Worm (Caenorhabditis elegans) whole organism, L4 larva: ENCODE data around the gene tbb-6.

Experiments
- F10B5.3 ChIP-seq: sonication (generic microtip); optimal IDR thresholded peaks from 2 replicates; lab custom pipeline; 2016; ENCODE audit warnings: mild to moderate bottlenecking, missing genetic modification characterization, missing compliant biosample characterization
- F44E2.7 ChIP-seq: fragments of 200-800 bp; sonication (Bioruptor generic); IDR thresholded peaks from 2 replicates; pipeline ENCODE4 v2.1.2; 2022; ENCODE audit warnings: missing genetic modification characterization, missing compliant biosample characterization
- Y105C5A.15 ChIP-seq: fragments of 200-800 bp; sonication (Bioruptor generic); IDR thresholded peaks from 2 replicates; pipeline ENCODE4 v1.3.6; 2022; ENCODE audit warnings: missing genetic modification characterization, missing compliant biosample characterization
- ZK337.2 ChIP-seq: fragments of 200-800 bp; sonication (Bioruptor generic); IDR thresholded peaks from 2 replicates; pipeline ENCODE4 v1.3.6; 2022; ENCODE audit warnings: missing genetic modification reagents, missing genetic modification characterization, missing compliant biosample characterization
- ZK546.5 ChIP-seq, 2 experiments: sonication (generic microtip); optimal IDR thresholded peaks; 2 replicates each; lab custom pipeline; 2017; ENCODE audit warnings: missing biosample characterization in 2 of 2, missing genetic modification characterization in 2 of 2
- aha-1 ChIP-seq: fragments of 150-350 bp; peaks from one replicate; lab custom pipeline; 2014; ENCODE audit warnings: missing biosample characterization, missing genetic modification characterization
- ama-1 ChIP-seq: fragments of 150-350 bp; optimal IDR thresholded peaks from 2 replicates; lab custom pipeline; 2014; ENCODE audit warnings: inconsistent platforms, mixed read lengths
- arid-1 ChIP-seq: fragments of 200-800 bp; sonication (Bioruptor generic); conservative IDR thresholded peaks from 2 replicates; pipeline ENCODE4 v1.3.6; 2022; ENCODE audit warnings: missing genetic modification reagents, missing genetic modification characterization, missing compliant biosample characterization
- attf-4 ChIP-seq: sonication (generic microtip); optimal IDR thresholded peaks from 3 replicates; lab custom pipeline; 2017; ENCODE audit warnings: missing biosample characterization, missing genetic modification characterization
- ceh-32 ChIP-seq: sonication (generic microtip); optimal IDR thresholded peaks from 2 replicates; lab custom pipeline; 2016; ENCODE audit warnings: mild to moderate bottlenecking, missing genetic modification characterization, missing compliant biosample characterization; ENCODE audit not compliant: poor library complexity
- ceh-44 ChIP-seq: fragments of 200-800 bp; sonication (Bioruptor generic); IDR thresholded peaks from 2 replicates; pipeline ENCODE4 v1.3.6; 2022; ENCODE audit warnings: missing genetic modification reagents, missing genetic modification characterization, missing compliant biosample characterization
- dmd-8 ChIP-seq: fragments of 200-800 bp; sonication (Bioruptor generic); IDR thresholded peaks from 2 replicates; pipeline ENCODE4 v1.3.6; 2022; ENCODE audit warnings: missing genetic modification characterization, missing compliant biosample characterization
- dpl-1 ChIP-seq: fragments of 150-350 bp; optimal IDR thresholded peaks from 2 replicates; lab custom pipeline; 2014; ENCODE audit warnings: missing biosample characterization, missing genetic modification reagents, missing genetic modification characterization
- duxl-1 ChIP-seq: sonication (generic microtip); optimal IDR thresholded peaks from 2 replicates; lab custom pipeline; 2016; ENCODE audit warnings: mild to moderate bottlenecking, missing genetic modification characterization, moderate library complexity, missing compliant biosample characterization; ENCODE audit not compliant: poor library complexity
- dve-1 ChIP-seq: sonication (generic microtip); optimal IDR thresholded peaks from 2 replicates; lab custom pipeline; 2017; ENCODE audit warnings: antibody characterized with exemption, mild to moderate bottlenecking, missing genetic modification characterization, missing compliant biosample characterization; ENCODE audit not compliant: insufficient read depth
- egl-27 ChIP-seq: sonication (generic microtip); optimal IDR thresholded peaks from 3 replicates; lab custom pipeline; 2017; ENCODE audit warnings: missing biosample characterization, missing genetic modification reagents, missing genetic modification characterization
- egl-43 ChIP-seq: fragments of 200-800 bp; sonication (Bioruptor generic); IDR thresholded peaks from 2 replicates; pipeline ENCODE4 v1.3.6; 2022; ENCODE audit warnings: missing genetic modification reagents, missing genetic modification characterization, missing compliant biosample characterization
- fkh-10 ChIP-seq: fragments of 150-350 bp; optimal IDR thresholded peaks from 2 replicates; lab custom pipeline; 2014; ENCODE audit warnings: missing biosample characterization, missing genetic modification reagents, missing genetic modification characterization
- fos-1 ChIP-seq: fragments of 150-350 bp; optimal IDR thresholded peaks from 2 replicates; lab custom pipeline; 2014; ENCODE audit warnings: missing biosample characterization, missing genetic modification characterization
- gei-8 ChIP-seq: fragments of 200-800 bp; sonication (Bioruptor generic); optimal IDR thresholded peaks from 2 replicates; lab custom pipeline; 2018; ENCODE audit warnings: mild to moderate bottlenecking, missing genetic modification characterization, missing compliant biosample characterization
- hlh-30 ChIP-seq: sonication (generic microtip); optimal IDR thresholded peaks from 2 replicates; lab custom pipeline; 2017; ENCODE audit warnings: antibody characterized with exemption, mild to moderate bottlenecking, missing genetic modification characterization, missing compliant biosample characterization; ENCODE audit not compliant: insufficient read depth
- jun-1 ChIP-seq: fragments of 150-350 bp; optimal IDR thresholded peaks from 2 replicates; lab custom pipeline; 2014; ENCODE audit warnings: missing biosample characterization, missing genetic modification reagents, missing genetic modification characterization
- lin-38 ChIP-seq: fragments of 200-800 bp; sonication (Bioruptor generic); IDR thresholded peaks from 2 replicates; pipeline ENCODE4 v1.3.6; 2022; ENCODE audit warnings: missing genetic modification reagents, missing genetic modification characterization, missing compliant biosample characterization
- lsy-2 ChIP-seq, 2 experiments: fragments of 150-350 bp in 1 of 2; sonication (generic microtip) in 1 of 2; optimal IDR thresholded peaks; 2 replicates each; lab custom pipeline; 2014 to 2017; ENCODE audit warnings: missing biosample characterization in 2 of 2, missing genetic modification characterization in 2 of 2
- mdt-29 ChIP-seq: fragments of 200-800 bp; sonication (Bioruptor generic); IDR thresholded peaks from 2 replicates; pipeline ENCODE4 v1.3.6; 2022; ENCODE audit warnings: missing genetic modification reagents, missing genetic modification characterization, missing compliant biosample characterization
- mep-1 ChIP-seq: fragments of 150-350 bp; sonication (generic microtip); optimal IDR thresholded peaks from 3 replicates; lab custom pipeline; 2014; ENCODE audit warnings: missing biosample characterization, missing genetic modification characterization
- mes-2 ChIP-seq: sonication (generic microtip); optimal IDR thresholded peaks from 2 replicates; lab custom pipeline; 2016; ENCODE audit warnings: missing genotype, mild to moderate bottlenecking, missing genetic modification characterization, missing compliant biosample characterization; ENCODE audit not compliant: poor library complexity, severe bottlenecking
- mxl-3 ChIP-seq: fragments of 200-800 bp; sonication (Bioruptor generic); optimal IDR thresholded peaks from 2 replicates; lab custom pipeline; 2018; ENCODE audit warnings: mild to moderate bottlenecking, missing genetic modification characterization, missing compliant biosample characterization
- nhr-102 ChIP-seq: sonication (generic microtip); optimal IDR thresholded peaks from 2 replicates; lab custom pipeline; 2016; ENCODE audit warnings: mild to moderate bottlenecking, missing genetic modification characterization, moderate library complexity, missing compliant biosample characterization
- nhr-111 ChIP-seq: fragments of 200-800 bp; sonication (Bioruptor generic); optimal IDR thresholded peaks from 2 replicates; lab custom pipeline; 2018; ENCODE audit warnings: mild to moderate bottlenecking, missing genetic modification characterization, missing compliant biosample characterization
- nhr-28 ChIP-seq: fragments of 150-350 bp; optimal IDR thresholded peaks from 2 replicates; lab custom pipeline; 2014; ENCODE audit warnings: missing biosample characterization, missing genetic modification characterization
- rbr-2 ChIP-seq: sonication (generic microtip); optimal IDR thresholded peaks from 2 replicates; lab custom pipeline; 2016; ENCODE audit warnings: missing genotype, missing genetic modification characterization, missing compliant biosample characterization
- spr-1 ChIP-seq: sonication (generic microtip); optimal IDR thresholded peaks from 2 replicates; lab custom pipeline; 2016; ENCODE audit warnings: mild to moderate bottlenecking, missing genetic modification characterization, missing compliant biosample characterization
- tag-97 ChIP-seq: fragments of 200-800 bp; sonication (Bioruptor generic); IDR thresholded peaks from 2 replicates; pipeline ENCODE4 v1.3.6; 2022; ENCODE audit warnings: missing genetic modification characterization, missing compliant biosample characterization
- unc-62 ChIP-seq, 3 experiments: fragments of 150-350 bp in 1 of 3; sonication (generic microtip); optimal IDR thresholded peaks in 2 of 3; peaks in 1 of 3; 1 replicate in 1 of 3; 2 replicates in 2 of 3; lab custom pipeline; 2014 to 2017; ENCODE audit warnings: missing biosample characterization in 3 of 3, missing genetic modification characterization in 3 of 3, missing genetic modification reagents in 3 of 3, missing genotype in 1 of 3
- zag-1 ChIP-seq: fragments of 150-350 bp; optimal IDR thresholded peaks from 2 replicates; lab custom pipeline; 2014; ENCODE audit warnings: missing biosample characterization, missing genetic modification characterization
- zfp-2 ChIP-seq: sonication (generic microtip); optimal IDR thresholded peaks from 2 replicates; lab custom pipeline; 2016; ENCODE audit warnings: mild to moderate bottlenecking, missing genetic modification characterization, missing compliant biosample characterization
- zfp-3 ChIP-seq: fragments of 200-800 bp; sonication (Bioruptor generic); conservative IDR thresholded peaks from 2 replicates; pipeline ENCODE4 v1.3.6; 2022; ENCODE audit warnings: missing genetic modification reagents, missing genetic modification characterization, missing compliant biosample characterization
- zip-11 ChIP-seq: fragments of 200-800 bp; sonication (Bioruptor generic); IDR thresholded peaks from 2 replicates; pipeline ENCODE4 v1.3.6; 2022; ENCODE audit warnings: missing genetic modification characterization, missing compliant biosample characterization

Gene tbb-6

DNA sequence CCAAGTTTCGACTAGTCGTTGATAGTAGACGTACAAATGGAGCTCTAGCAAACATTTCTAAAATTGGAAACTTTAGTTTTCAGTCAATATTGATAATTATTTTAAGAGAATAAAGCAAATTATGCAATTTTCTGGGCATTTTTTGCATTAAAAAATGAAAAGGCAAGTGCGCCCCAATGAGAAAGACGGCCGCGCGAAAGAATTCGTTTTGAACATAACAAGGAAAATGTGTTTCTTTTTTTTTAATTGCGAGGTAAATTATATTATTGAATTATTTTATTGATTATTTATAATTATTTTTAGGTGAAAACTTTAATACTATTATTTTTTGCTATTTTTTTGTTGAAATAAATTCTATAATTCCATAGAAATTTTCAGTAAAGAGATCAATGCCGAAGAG is 10.2 kb downstream of the tbb-6 start, which contains the start of the genes tsfm-1 and capg-2:
TSS of gene tsfm-1 (minus strand) at position 57 of the 400 bp plus-strand sequence.
TSS of gene capg-2 (plus strand) at position 379 of the 400 bp plus-strand sequence.
- peak; percentile 84 for TF ChIP-seq lin-38 (GFP tag; lab: Robert Waterston, UW)
- TF ChIP-seq lsy-2 (tag; optimal IDR thresholded peaks at IDR 0.05; lab: Kevin White, UChicago): no peak
- TF ChIP-seq aha-1: peak; percentile 62
- no peak for TF ChIP-seq egl-43
- no peak for TF ChIP-seq F10B5.3 (tag; lab: Kevin White, UChicago)
- no peak for TF ChIP-seq duxl-1 (tag; lab: Kevin White, UChicago)
- no peak for TF ChIP-seq ZK337.2
- no peak for TF ChIP-seq ama-1 (lab: Kevin White, UChicago)
- no peak for TF ChIP-seq zfp-2 (tag; lab: Kevin White, UChicago)
- TF ChIP-seq mes-2 (tag; lab: Kevin White, UChicago): peak; percentile 29
- no peak for TF ChIP-seq fos-1 (tag; lab: Kevin White, UChicago)
- peak; percentile 73 for TF ChIP-seq dpl-1
- no peak for TF ChIP-seq mdt-29 (GFP tag; lab: Robert Waterston, UW)
- no peak for TF ChIP-seq F44E2.7
- TF ChIP-seq nhr-102 (tag; lab: Kevin White, UChicago): no peak
- TF ChIP-seq unc-62 (GFP tag; optimal IDR thresholded peaks at IDR 0.05 in 1 of 2; lab: Kevin White, UChicago): no peak
- TF ChIP-seq unc-62 (tag; optimal IDR thresholded peaks at IDR 0.05; lab: Kevin White, UChicago): no peak

ce11 chrV:12275714-12276113 is 14.4 kb downstream of the tbb-6 start:
- TF ChIP-seq gei-8 (no peak), ZK546.5 (tag; optimal IDR thresholded peaks at IDR 0.05; lab: Kevin White, UChicago) (no peak), lsy-2 (tag; optimal IDR thresholded peaks at IDR 0.05; lab: Kevin White, UChicago) (no peak), ama-1 (lab: Kevin White, UChicago) (no peak), nhr-28 (tag; lab: Kevin White, UChicago) (no peak), arid-1 (GFP tag; lab: Robert Waterston, UW) (no peak), egl-43 (no peak)

DNA sequence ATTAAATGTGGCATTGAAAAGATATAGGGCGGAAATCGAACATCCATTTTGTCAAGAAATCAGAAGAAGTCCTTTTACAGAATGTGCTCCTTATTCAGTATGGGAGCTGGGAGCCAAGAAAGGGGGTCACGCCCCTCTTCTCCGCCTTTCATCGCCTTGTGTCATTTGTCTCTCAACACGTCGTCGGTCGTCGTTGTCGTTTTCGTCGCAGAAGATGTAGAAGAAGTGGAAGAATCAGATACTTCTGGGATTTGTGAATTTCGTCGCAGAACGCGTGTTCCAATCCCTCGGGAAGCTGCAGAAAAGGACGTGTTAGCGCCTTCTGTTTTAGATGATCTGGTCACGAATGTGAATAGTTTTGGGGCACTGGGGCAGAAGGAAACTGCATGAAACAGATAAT is 15.6 kb downstream of the tbb-6 start, which contains the start of gene bnc-1:
TSS of gene bnc-1 (minus strand) at position 101 of the 400 bp plus-strand sequence.
- TF ChIP-seq egl-27 (tag; lab: Kevin White, UChicago) (no peak), ceh-44 (GFP tag; lab: Robert Waterston, UW) (no peak), Y105C5A.15 (GFP tag; lab: Robert Waterston, UW) (no peak), F44E2.7 (peak; percentile 33; the same call in 1 of the 2 replicates), mxl-3 (GFP tag; lab: Kevin White, UChicago) (no peak), zag-1 (tag; lab: Kevin White, UChicago) (no peak), rbr-2 (no peak)
- TF ChIP-seq, all 104 proteins: peak for 1

- TF ChIP-seq dmd-8 (GFP tag; lab: Robert Waterston, UW) (no peak), unc-62 (GFP tag; optimal IDR thresholded peaks at IDR 0.05 in 1 of 2; lab: Kevin White, UChicago) (peak in 1 of 2 experiments; percentile 34), unc-62 (tag; optimal IDR thresholded peaks at IDR 0.05; lab: Kevin White, UChicago) (no peak)
Observed at ce11 chrV:12281508-12281907, 20.2 kb downstream of the tbb-6 start.

ce11 chrV:12283187-12283586 is 21.9 kb downstream of the tbb-6 start, which contains the start of gene F55C5.10:
Gene F55C5.10 (plus strand): TSS chrV:12283487.
- no peak for TF ChIP-seq attf-4
- no peak for TF ChIP-seq dpl-1
- TF ChIP-seq mep-1 (tag; lab: Kevin White, UChicago): no peak
- TF ChIP-seq unc-62 (GFP tag; optimal IDR thresholded peaks at IDR 0.05 in 1 of 2; lab: Kevin White, UChicago): peak in 1 of 2 experiments; percentile 27
- TF ChIP-seq unc-62 (tag; optimal IDR thresholded peaks at IDR 0.05; lab: Kevin White, UChicago): no peak
- TF ChIP-seq rbr-2: no peak
- no peak for TF ChIP-seq dve-1 (tag; lab: Kevin White, UChicago)
- TF ChIP-seq, all 104 proteins: peak for 1

- TF ChIP-seq unc-62 (GFP tag; optimal IDR thresholded peaks at IDR 0.05 in 1 of 2; lab: Kevin White, UChicago): peak in 1 of 2 experiments; percentile 77
- no peak for TF ChIP-seq unc-62 (tag; optimal IDR thresholded peaks at IDR 0.05; lab: Kevin White, UChicago)
- no peak for TF ChIP-seq F44E2.7
- TF ChIP-seq mep-1 (tag; lab: Kevin White, UChicago): peak; percentile 0
- TF ChIP-seq spr-1 (tag; lab: Kevin White, UChicago): no peak
- TF ChIP-seq jun-1 (tag; lab: Kevin White, UChicago): no peak
- TF ChIP-seq ama-1 (lab: Kevin White, UChicago): no peak
- peak; percentile 12 for TF ChIP-seq fkh-10 (GFP tag; lab: Kevin White, UChicago)
- TF ChIP-seq nhr-111: no peak
- TF ChIP-seq lsy-2 (tag; optimal IDR thresholded peaks at IDR 0.05; lab: Kevin White, UChicago): peak in 1 of 2 experiments; percentile 24
- TF ChIP-seq zfp-3 (GFP tag; lab: Robert Waterston, UW): no peak
- no peak for TF ChIP-seq tag-97 (GFP tag; lab: Robert Waterston, UW)
- TF ChIP-seq ceh-32 (tag; lab: Kevin White, UChicago): no peak
- no peak for TF ChIP-seq dpl-1
- no peak for TF ChIP-seq zip-11 (GFP tag; lab: Robert Waterston, UW)
- no peak for TF ChIP-seq nhr-102 (tag; lab: Kevin White, UChicago)
- TF ChIP-seq hlh-30 (tag; lab: Kevin White, UChicago): peak; percentile 29
Observed at ce11 chrV:12287667-12288066, 26.3 kb downstream of the tbb-6 start.
